Fruit fly (Drosophila melanogaster) whole organism, embryonic: ENCODE results near the gene CG43693.
A peak's percentile ranks its signal among the peaks of the same experiment; 100 is the strongest.

Source experiments
- B-H2 ChIP-seq: fragments of 200-800 bp; sonication (Bioruptor generic); optimal IDR thresholded peaks from 2 replicates; lab custom pipeline; 2018; ENCODE audit warnings: missing biosample characterization, mild to moderate bottlenecking, missing genetic modification characterization
- Bdp1 ChIP-seq: fragments of 200-800 bp; sonication (Bioruptor generic); optimal IDR thresholded peaks from 3 replicates; lab custom pipeline; 2016; ENCODE audit warnings: missing biosample characterization, missing genetic modification characterization
- Blimp-1 ChIP-seq: fragments of 200-800 bp; sonication (Bioruptor generic); optimal IDR thresholded peaks from 3 replicates; lab custom pipeline; 2018; ENCODE audit warnings: missing biosample characterization, missing genetic modification characterization, mild to moderate bottlenecking, moderate library complexity, missing genetic modification reagents
- CG10431 ChIP-seq: fragments of 200-800 bp; sonication (Bioruptor generic); optimal IDR thresholded peaks from 3 replicates; lab custom pipeline; 2018; ENCODE audit warnings: missing biosample characterization, mild to moderate bottlenecking, missing genetic modification characterization
- CG10462 ChIP-seq: fragments of 200-800 bp; sonication (Bioruptor generic); optimal IDR thresholded peaks from 2 replicates; lab custom pipeline; 2016; ENCODE audit warnings: missing biosample characterization, missing genetic modification characterization
- CG13287 ChIP-seq: fragments of 200-800 bp; sonication (Bioruptor generic); IDR thresholded peaks from 2 replicates; pipeline ENCODE4 v1.3.6; 2022; ENCODE audit warnings: missing biosample characterization, missing genetic modification characterization; ENCODE audit not compliant: partially characterized antibody
- CG15011 ChIP-seq: fragments of 200-800 bp; sonication (Bioruptor generic); optimal IDR thresholded peaks from 3 replicates; lab custom pipeline; 2018; ENCODE audit warnings: missing biosample characterization, mild to moderate bottlenecking, missing genetic modification characterization
- CG17829 ChIP-seq: fragments of 200-800 bp; optimal IDR thresholded peaks from 2 replicates; lab custom pipeline; 2019; ENCODE audit warnings: missing biosample characterization, mild to moderate bottlenecking, missing genetic modification characterization, moderate library complexity
- CG2129 ChIP-seq: fragments of 200-800 bp; sonication (Bioruptor generic); IDR thresholded peaks from 2 replicates; pipeline ENCODE4 v1.3.6; 2022; ENCODE audit warnings: missing biosample characterization, missing genetic modification characterization; ENCODE audit not compliant: partially characterized antibody
- CG2202 ChIP-seq: fragments of 200-800 bp; sonication (Bioruptor generic); optimal IDR thresholded peaks from 2 replicates; lab custom pipeline; 2018; ENCODE audit warnings: missing biosample characterization, mild to moderate bottlenecking, missing genetic modification characterization
- CG3838 ChIP-seq: fragments of 200-800 bp; sonication (Bioruptor generic); optimal IDR thresholded peaks from 3 replicates; lab custom pipeline; 2016; ENCODE audit warnings: missing biosample characterization, missing genetic modification characterization
- CG5180 ChIP-seq: fragments of 200-800 bp; sonication (Bioruptor generic); optimal IDR thresholded peaks from 3 replicates; lab custom pipeline; 2017; ENCODE audit warnings: missing biosample characterization, missing genetic modification characterization, mild to moderate bottlenecking, moderate library complexity, missing genetic modification reagents
- CG6654 ChIP-seq: fragments of 200-800 bp; sonication (Bioruptor generic); optimal IDR thresholded peaks from 2 replicates; lab custom pipeline; 2017; ENCODE audit warnings: missing biosample characterization, mild to moderate bottlenecking, missing genetic modification characterization
- CG6854 ChIP-seq: fragments of 200-800 bp; sonication (Bioruptor generic); optimal IDR thresholded peaks from 3 replicates; lab custom pipeline; 2017; ENCODE audit warnings: missing biosample characterization, mild to moderate bottlenecking, missing genetic modification characterization
- CG7963 ChIP-seq: fragments of 200-800 bp; sonication (Bioruptor generic); IDR thresholded peaks from 3 replicates; pipeline ENCODE4 v1.3.6; 2022; ENCODE audit warnings: missing biosample characterization, missing genetic modification characterization; ENCODE audit not compliant: partially characterized antibody
- CG8944 ChIP-seq: fragments of 200-800 bp; sonication (Bioruptor generic); optimal IDR thresholded peaks from 3 replicates; lab custom pipeline; 2016; ENCODE audit warnings: missing biosample characterization, missing genetic modification characterization
- Dp ChIP-seq: fragments of 200-800 bp; sonication (Bioruptor generic); optimal IDR thresholded peaks from 2 replicates; lab custom pipeline; 2018; ENCODE audit warnings: missing biosample characterization, mild to moderate bottlenecking, missing genetic modification characterization, moderate library complexity
- Fer2 ChIP-seq: fragments of 200-800 bp; sonication (Bioruptor generic); optimal IDR thresholded peaks from 2 replicates; lab custom pipeline; 2018; ENCODE audit warnings: missing biosample characterization, mild to moderate bottlenecking, missing genetic modification characterization, moderate library complexity
- Fer3 ChIP-seq: fragments of 200-800 bp; sonication (Bioruptor generic); optimal IDR thresholded peaks from 2 replicates; lab custom pipeline; 2018; ENCODE audit warnings: missing biosample characterization, mild to moderate bottlenecking, missing genetic modification characterization, moderate library complexity
- GATAe ChIP-seq: fragments of 200-800 bp; sonication (Bioruptor generic); conservative IDR thresholded peaks from 2 replicates; pipeline ENCODE4 v1.3.6; 2022; ENCODE audit warnings: missing biosample characterization, missing genetic modification characterization
- Hr3 ChIP-seq: fragments of 200-800 bp; sonication (Bioruptor generic); optimal IDR thresholded peaks from 3 replicates; lab custom pipeline; 2016; ENCODE audit warnings: missing biosample characterization, missing genetic modification characterization
- NC2β ChIP-seq: fragments of 200-800 bp; sonication (Bioruptor generic); optimal IDR thresholded peaks from 2 replicates; lab custom pipeline; 2016; ENCODE audit warnings: missing biosample characterization, missing genetic modification characterization
- Rfx ChIP-seq: fragments of 200-800 bp; sonication (Bioruptor generic); IDR thresholded peaks from 2 replicates; pipeline ENCODE4 v1.3.6; 2022; ENCODE audit warnings: missing biosample characterization, missing genetic modification characterization
- Sin3A ChIP-seq: fragments of >200 bp; optimal IDR thresholded peaks from 2 replicates; lab custom pipeline; 2018
- Sox100B ChIP-seq: fragments of 200-800 bp; sonication (Bioruptor generic); optimal IDR thresholded peaks from 3 replicates; lab custom pipeline; 2018; ENCODE audit warnings: missing biosample characterization, mild to moderate bottlenecking, missing genetic modification characterization
- TFAM ChIP-seq: fragments of 200-800 bp; sonication (Bioruptor generic); optimal IDR thresholded peaks from 2 replicates; lab custom pipeline; 2017; ENCODE audit warnings: missing biosample characterization, missing genetic modification characterization, inconsistent platforms
- Xrp1 ChIP-seq: fragments of 200-800 bp; sonication (Bioruptor generic); IDR thresholded peaks from 2 replicates; pipeline ENCODE4 v1.3.6; 2022; ENCODE audit warnings: missing biosample characterization, missing genetic modification characterization
- ac ChIP-seq: fragments of 200-800 bp; sonication (Bioruptor generic); optimal IDR thresholded peaks from 3 replicates; lab custom pipeline; 2017; ENCODE audit warnings: missing biosample characterization, mild to moderate bottlenecking, missing genetic modification characterization
- ara ChIP-seq: fragments of 200-800 bp; sonication (Bioruptor generic); IDR thresholded peaks from 2 replicates; pipeline ENCODE4 v1.3.6; 2022; ENCODE audit warnings: missing biosample characterization, missing genetic modification characterization
- bab2 ChIP-seq: fragments of 200-800 bp; sonication (Bioruptor generic); optimal IDR thresholded peaks from 2 replicates; lab custom pipeline; 2016; ENCODE audit warnings: missing biosample characterization, missing genetic modification characterization
- bbx ChIP-seq: fragments of 200-800 bp; sonication (Bioruptor generic); IDR thresholded peaks from 2 replicates; pipeline ENCODE4 v1.3.6; 2022; ENCODE audit warnings: missing biosample characterization, missing genetic modification characterization; ENCODE audit not compliant: partially characterized antibody
- crp ChIP-seq, 2 experiments: fragments of 200-800 bp; sonication (Bioruptor generic); optimal IDR thresholded peaks; 2 replicates in 1 of 2; 3 replicates in 1 of 2; lab custom pipeline; 2017; ENCODE audit warnings: missing biosample characterization in 2 of 2, missing genetic modification characterization in 2 of 2, mild to moderate bottlenecking in 1 of 2, moderate library complexity in 1 of 2
- dmrt11E ChIP-seq: fragments of 200-800 bp; sonication (Bioruptor generic); optimal IDR thresholded peaks from 3 replicates; lab custom pipeline; 2018; ENCODE audit warnings: missing biosample characterization, mild to moderate bottlenecking, missing genetic modification characterization, moderate library complexity
- ewg ChIP-seq: fragments of 200-800 bp; sonication (Bioruptor generic); optimal IDR thresholded peaks from 3 replicates; lab custom pipeline; 2017; ENCODE audit warnings: mild to moderate bottlenecking, missing biosample characterization, missing genetic modification reagents, missing genetic modification characterization
- ftz-f1 ChIP-seq: fragments of 200-800 bp; sonication (Bioruptor generic); optimal IDR thresholded peaks from 2 replicates; lab custom pipeline; 2016; ENCODE audit warnings: missing biosample characterization, missing genetic modification characterization
- gsb ChIP-seq: fragments of 200-800 bp; sonication (Bioruptor generic); IDR thresholded peaks from 2 replicates; pipeline ENCODE4 v1.3.6; 2022; ENCODE audit warnings: missing biosample characterization, missing genetic modification characterization
- gsb-n ChIP-seq: fragments of 200-800 bp; sonication (Bioruptor generic); optimal IDR thresholded peaks from 3 replicates; lab custom pipeline; 2018; ENCODE audit warnings: missing biosample characterization, mild to moderate bottlenecking, missing genetic modification characterization
- nau ChIP-seq: fragments of 200-800 bp; sonication (Bioruptor generic); optimal IDR thresholded peaks from 3 replicates; lab custom pipeline; 2017; ENCODE audit warnings: missing biosample characterization, mild to moderate bottlenecking, missing genetic modification characterization, missing genetic modification reagents
- onecut ChIP-seq: fragments of 200-800 bp; sonication (Bioruptor generic); IDR thresholded peaks from 2 replicates; pipeline ENCODE4 v1.3.6; 2022; ENCODE audit warnings: missing biosample characterization, missing genetic modification characterization
- pros ChIP-seq: fragments of 200-800 bp; sonication (Bioruptor generic); optimal IDR thresholded peaks from 3 replicates; lab custom pipeline; 2019; ENCODE audit warnings: missing biosample characterization, mild to moderate bottlenecking, missing genetic modification characterization, moderate library complexity
- pum ChIP-seq: fragments of 200-800 bp; sonication (Bioruptor generic); optimal IDR thresholded peaks from 2 replicates; lab custom pipeline; 2016; ENCODE audit warnings: missing biosample characterization, missing genetic modification characterization
- sim ChIP-seq: fragments of 200-800 bp; sonication (Bioruptor generic); IDR thresholded peaks from 2 replicates; pipeline ENCODE4 v1.3.6; 2022; ENCODE audit warnings: missing biosample characterization, missing genetic modification characterization
- sima ChIP-seq: fragments of 200-800 bp; sonication (Bioruptor generic); optimal IDR thresholded peaks from 2 replicates; lab custom pipeline; 2016; ENCODE audit warnings: missing biosample characterization, missing genetic modification characterization
- slou ChIP-seq: fragments of 200-800 bp; sonication (Bioruptor generic); optimal IDR thresholded peaks from 3 replicates; lab custom pipeline; 2016; ENCODE audit warnings: missing biosample characterization, missing genetic modification characterization
- slp2 ChIP-seq: fragments of 200-800 bp; sonication (Bioruptor generic); optimal IDR thresholded peaks from 2 replicates; lab custom pipeline; 2016; ENCODE audit warnings: missing biosample characterization, missing genetic modification characterization
- tna ChIP-seq: fragments of 200-800 bp; sonication (Bioruptor generic); IDR thresholded peaks from 2 replicates; pipeline ENCODE4 v1.3.6; 2022; ENCODE audit warnings: missing biosample characterization, missing genetic modification characterization; ENCODE audit not compliant: partially characterized antibody
- tup ChIP-seq: fragments of 200-800 bp; sonication (Bioruptor generic); optimal IDR thresholded peaks from 2 replicates; lab custom pipeline; 2016; ENCODE audit warnings: missing biosample characterization, mild to moderate bottlenecking, missing genetic modification characterization, moderate library complexity
- z ChIP-seq: fragments of 200-800 bp; sonication (Bioruptor generic); IDR thresholded peaks from 3 replicates; pipeline ENCODE4 v1.3.6; 2022; ENCODE audit warnings: missing biosample characterization, missing genetic modification characterization
- zf30C ChIP-seq: fragments of 200-800 bp; sonication (Bioruptor generic); optimal IDR thresholded peaks from 3 replicates; lab custom pipeline; 2018; ENCODE audit warnings: missing biosample characterization, mild to moderate bottlenecking, missing genetic modification characterization

CG43693 gene

DNA sequence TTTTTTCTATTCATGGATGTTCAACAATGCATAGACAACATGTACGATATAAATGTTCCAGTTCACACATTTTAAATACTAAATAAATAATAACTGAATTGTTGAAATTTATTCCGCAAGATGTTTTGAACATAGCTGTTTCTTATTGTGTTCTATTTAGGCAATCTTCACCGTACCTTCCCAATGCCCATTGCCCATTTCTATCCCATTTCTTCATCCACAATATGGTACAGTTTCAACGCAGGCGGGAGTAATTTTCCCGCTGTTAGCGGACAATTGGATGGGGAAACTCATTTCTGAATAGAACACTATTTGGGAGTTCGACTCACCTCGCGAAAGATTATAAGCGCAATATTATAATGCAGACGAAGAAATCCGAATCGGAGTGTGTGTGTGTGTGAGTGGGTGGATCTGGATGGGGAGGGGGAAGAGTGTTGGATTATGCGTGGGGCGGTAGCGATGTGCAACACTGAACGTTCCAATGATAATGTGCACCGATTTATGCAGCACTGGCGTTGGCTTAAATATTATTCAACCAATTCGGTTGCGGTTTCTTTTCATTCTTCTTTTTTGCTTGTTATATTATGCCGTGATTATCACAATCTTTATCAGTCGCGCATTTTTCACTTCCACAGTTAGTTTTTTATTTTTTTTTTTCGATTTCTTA, 40.9 kb upstream of the CG43693 start (continued):
- TF ChIP-seq CG2129 (no peak), tup (no peak), z (no peak), Rfx (GFP tag; lab: Robert Waterston, UW) (peak; percentile 53), ewg (peak; percentile 7), CG2202 (tag; lab: Kevin White, UChicago) (no peak), Sox100B (GFP tag; lab: Kevin White, UChicago) (peak; percentile 14), ftz-f1 (peak; percentile 75), CG10431 (GFP tag; lab: Kevin White, UChicago) (peak; percentile 51), Blimp-1 (GFP tag; lab: Kevin White, UChicago) (no peak), CG13287 (GFP tag; lab: Robert Waterston, UW) (no peak; the same call in 1 of the 2 replicates), CG3838 (GFP tag; lab: Kevin White, UChicago) (no peak), pum (peak; percentile 61), onecut (GFP tag; lab: Robert Waterston, UW) (peak; percentile 56; the same call in 1 of the 2 replicates), sima (GFP tag; lab: Kevin White, UChicago) (peak; percentile 25), Sin3A (lab: Kevin White, UChicago) (no peak), B-H2 (GFP tag; lab: Kevin White, UChicago) (no peak), Fer2 (tag; lab: Kevin White, UChicago) (no peak), zf30C (GFP tag; lab: Kevin White, UChicago) (no peak), Fer3 (tag; lab: Kevin White, UChicago) (peak; percentile 24), TFAM (no peak), CG10462 (GFP tag; lab: Kevin White, UChicago) (peak; percentile 43), nau (peak; percentile 47), sim (no peak), crp (GFP tag; optimal IDR thresholded peaks at IDR 0.05; lab: Kevin White, UChicago) (peak in 1 of 2 experiments; percentile 39), gsb-n (tag; lab: Kevin White, UChicago) (peak; percentile 19), slp2 (no peak), pros (GFP tag; lab: Kevin White, UChicago) (no peak), CG8944 (GFP tag; lab: Kevin White, UChicago) (peak; percentile 53), dmrt11E (tag; lab: Kevin White, UChicago) (peak; percentile 31), CG15011 (GFP tag; lab: Kevin White, UChicago) (no peak), Bdp1 (GFP tag; lab: Kevin White, UChicago) (peak; percentile 50), CG7963 (GFP tag; lab: Robert Waterston, UW) (0 out of 3 replicates have a peak, but pooled peaks have one; percentile 13), tna (GFP tag; lab: Robert Waterston, UW) (no peak), NC2β (peak; percentile 60), Dp (GFP tag; lab: Kevin White, UChicago) (peak; percentile 2), CG6854 (GFP tag; lab: Kevin White, UChicago) (no peak), GATAe (GFP tag; lab: Robert Waterston, UW) (no peak), bbx (GFP tag; lab: Robert Waterston, UW) (peak; percentile 48), gsb (GFP tag; lab: Robert Waterston, UW) (no peak), ac (GFP tag; lab: Kevin White, UChicago) (no peak), Hr3 (GFP tag; lab: Kevin White, UChicago) (no peak), ara (GFP tag; lab: Robert Waterston, UW) (peak; percentile 52), CG17829 (tag; lab: Kevin White, UChicago) (peak; percentile 31), bab2 (GFP tag; lab: Kevin White, UChicago) (peak; percentile 4), CG6654 (GFP tag; lab: Kevin White, UChicago) (peak; percentile 14), CG5180 (GFP tag; lab: Kevin White, UChicago) (peak; percentile 26), Xrp1 (GFP tag; lab: Robert Waterston, UW) (peak; percentile 57; the same call in 1 of the 2 replicates), slou (GFP tag; lab: Kevin White, UChicago) (no peak)
